Worm (Caenorhabditis elegans) whole organism, late embryonic: Measurements from ENCODE around the gene C28C12.1.

Experiments
- K02D7.2 ChIP-seq: sonication (generic microtip); optimal IDR thresholded peaks from 2 replicates; lab custom pipeline; 2017; ENCODE audit warnings: mild to moderate bottlenecking, missing genetic modification characterization, missing compliant biosample characterization
- ama-1 ChIP-seq: fragments of 150-350 bp; optimal IDR thresholded peaks from 2 replicates; lab custom pipeline; 2014
- ceh-24 ChIP-seq: sonication (generic microtip); optimal IDR thresholded peaks from 2 replicates; lab custom pipeline; 2016; ENCODE audit warnings: mild to moderate bottlenecking, missing genetic modification characterization, missing compliant biosample characterization
- ceh-45 ChIP-seq: fragments of 200-800 bp; sonication (Bioruptor generic); IDR thresholded peaks from 2 replicates; pipeline ENCODE4 v1.3.6; 2022; ENCODE audit warnings: missing genetic modification reagents, missing genetic modification characterization, missing compliant biosample characterization
- ceh-9 ChIP-seq: sonication (generic microtip); optimal IDR thresholded peaks from 2 replicates; lab custom pipeline; 2016; ENCODE audit warnings: mild to moderate bottlenecking, missing genetic modification characterization, inconsistent platforms, missing compliant biosample characterization
- elt-2 ChIP-seq: sonication (generic microtip); optimal IDR thresholded peaks from 2 replicates; lab custom pipeline; 2016; ENCODE audit warnings: missing genetic modification reagents, missing genetic modification characterization, missing compliant biosample characterization
- madf-2 ChIP-seq: sonication (generic microtip); optimal IDR thresholded peaks from 2 replicates; lab custom pipeline; 2017; ENCODE audit warnings: missing genetic modification characterization, missing compliant biosample characterization
- nfya-1 ChIP-seq: sonication (generic microtip); optimal IDR thresholded peaks from 2 replicates; lab custom pipeline; 2017; ENCODE audit warnings: missing genetic modification characterization, mild to moderate bottlenecking, missing compliant biosample characterization, antibody characterized with exemption, moderate library complexity
- nhr-11 ChIP-seq: fragments of 150-350 bp; optimal IDR thresholded peaks from 2 replicates; lab custom pipeline; 2014; ENCODE audit warnings: missing biosample characterization, missing genetic modification characterization
- odd-2 ChIP-seq: sonication (generic microtip); optimal IDR thresholded peaks from 2 replicates; lab custom pipeline; 2017; ENCODE audit warnings: antibody characterized with exemption, mild to moderate bottlenecking, missing genetic modification characterization, missing compliant biosample characterization
- sdc-2 ChIP-seq: sonication (generic microtip); optimal IDR thresholded peaks from 2 replicates; lab custom pipeline; 2016; ENCODE audit warnings: missing genotype, missing genetic modification characterization, missing compliant biosample characterization

DNA sequence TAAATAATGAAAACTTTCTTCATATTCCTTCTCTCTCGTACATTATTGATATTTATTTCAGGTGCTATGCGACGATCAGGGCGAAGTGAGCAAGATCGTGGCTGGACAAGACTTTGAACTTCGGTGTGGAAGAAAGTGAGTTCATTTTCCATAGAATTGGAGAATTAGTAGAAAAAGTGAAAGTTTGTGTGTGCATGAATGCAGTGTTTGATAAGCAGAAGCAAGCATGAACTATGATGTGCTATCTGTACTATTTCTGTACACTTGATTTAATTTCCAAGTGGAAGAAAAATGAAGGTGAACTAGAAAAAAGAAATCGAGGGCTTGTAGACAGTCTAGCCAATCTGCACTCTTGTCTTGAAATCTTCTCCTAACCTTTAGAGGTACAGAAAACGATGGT is 30.5 kb downstream of the C28C12.1 start:
- no peak for TF ChIP-seq ama-1 (lab: Kevin White, UChicago)
- TF ChIP-seq elt-2 (tag; lab: Kevin White, UChicago), result no peak
- no peak for TF ChIP-seq sdc-2
- TF ChIP-seq odd-2 (tag; lab: Kevin White, UChicago), result no peak
- no peak for TF ChIP-seq ceh-24 (tag; lab: Kevin White, UChicago)
- no peak for TF ChIP-seq madf-2 (tag; lab: Kevin White, UChicago)
- no peak for TF ChIP-seq nfya-1 (tag; lab: Kevin White, UChicago)
- no peak for TF ChIP-seq nhr-11
- TF ChIP-seq ceh-9, result no peak
- TF ChIP-seq ceh-45, result no peak
- no peak for TF ChIP-seq K02D7.2 (tag; lab: Kevin White, UChicago)
